Worm (Caenorhabditis elegans): Measurements from ENCODE around the gene scvp-1.

DNA sequence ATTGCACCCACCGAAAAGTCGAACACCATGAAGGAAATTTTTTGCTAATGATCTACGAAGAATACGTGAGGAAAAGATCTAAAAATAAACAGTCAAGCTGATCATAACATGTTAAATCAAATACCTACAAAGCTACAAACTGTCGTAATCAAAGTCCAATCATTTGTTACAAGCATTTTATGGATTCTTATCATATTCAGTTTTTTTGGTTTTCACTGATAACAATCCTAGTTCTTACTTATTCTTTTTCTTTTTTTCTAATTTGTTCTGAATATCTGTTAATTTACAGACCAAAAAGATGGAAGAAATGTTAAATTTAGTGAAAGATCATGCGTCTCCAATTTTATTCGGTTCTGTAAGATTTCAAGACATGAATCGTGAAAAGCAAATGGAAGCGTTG lies 23.7 kb upstream of the scvp-1 start, which contains the start of gene F17C11.6:
- TF ChIP-seq lin-15B (tag; optimal IDR thresholded peaks at IDR 0.05) = no peak
- no peak for TF ChIP-seq ama-1 (optimal IDR thresholded peaks at IDR 0.05)
- TF ChIP-seq efl-1 (optimal IDR thresholded peaks at IDR 0.05) = no peak
- no peak for TF ChIP-seq efl-1 (GFP tag; optimal IDR thresholded peaks at IDR 0.05 in 1 of 2)
- no peak for TF ChIP-seq nhr-90 (tag; optimal IDR thresholded peaks at IDR 0.05; ENCODE audit: poor library complexity)
- TF ChIP-seq blmp-1 (tag; optimal IDR thresholded peaks at IDR 0.05) = no peak
- no peak for TF ChIP-seq alr-1 (tag; optimal IDR thresholded peaks at IDR 0.05; ENCODE audit: borderline replicate concordance)
- TF ChIP-seq pag-3 (tag; optimal IDR thresholded peaks at IDR 0.05; ENCODE audit: borderline replicate concordance, insufficient read depth) = no peak
- no peak for TF ChIP-seq tlp-1 (tag; optimal IDR thresholded peaks at IDR 0.05)
- TF ChIP-seq zag-1 (tag; optimal IDR thresholded peaks at IDR 0.05) = no peak

Data from whole organism, L1 larva.